Fruit fly (Drosophila melanogaster) whole organism, embryonic: Measurements from ENCODE around the gene CG1999.

Experiments
- Abd-B ChIP-seq: fragments of 200-800 bp; sonication (Bioruptor generic); optimal IDR thresholded peaks from 2 replicates; lab custom pipeline; 2018; ENCODE audit warnings: missing biosample characterization, mild to moderate bottlenecking, missing genetic modification characterization, moderate library complexity
- Adf1 ChIP-seq: fragments of 200-800 bp; sonication (Bioruptor generic); IDR thresholded peaks from 2 replicates; pipeline ENCODE4 v1.3.6; 2022; ENCODE audit warnings: missing biosample characterization, missing genetic modification characterization
- Awh ChIP-seq: fragments of 200-800 bp; sonication (Bioruptor generic); IDR thresholded peaks from 2 replicates; pipeline ENCODE4, ENCODE4 v1.3.6; 2022; ENCODE audit warnings: missing biosample characterization, missing genetic modification characterization
- Bgb ChIP-seq: fragments of 200-800 bp; sonication (Bioruptor generic); IDR thresholded peaks from 2 replicates; pipeline ENCODE4 v1.3.6; 2022; ENCODE audit warnings: missing biosample characterization, missing genetic modification characterization; ENCODE audit not compliant: partially characterized antibody
- BtbVII ChIP-seq: fragments of 200-800 bp; sonication (Bioruptor generic); optimal IDR thresholded peaks from 3 replicates; lab custom pipeline; 2017; ENCODE audit warnings: missing biosample characterization, mild to moderate bottlenecking, missing genetic modification characterization
- CG13296 ChIP-seq: fragments of 200-800 bp; sonication (Bioruptor generic); optimal IDR thresholded peaks from 3 replicates; lab custom pipeline; 2018; ENCODE audit warnings: missing biosample characterization, mild to moderate bottlenecking, missing genetic modification characterization
- CG13894 ChIP-seq: fragments of 200-800 bp; sonication (Bioruptor generic); optimal IDR thresholded peaks from 3 replicates; lab custom pipeline; 2018; ENCODE audit warnings: missing biosample characterization, mild to moderate bottlenecking, missing genetic modification characterization, moderate library complexity
- CG14965 ChIP-seq: fragments of 200-800 bp; sonication (Bioruptor generic); optimal IDR thresholded peaks from 2 replicates; lab custom pipeline; 2016; ENCODE audit warnings: missing biosample characterization, missing genetic modification characterization, borderline replicate concordance
- CG15011 ChIP-seq: fragments of 200-800 bp; sonication (Bioruptor generic); optimal IDR thresholded peaks from 3 replicates; lab custom pipeline; 2018; ENCODE audit warnings: missing biosample characterization, mild to moderate bottlenecking, missing genetic modification characterization
- CG1603 ChIP-seq: fragments of 200-800 bp; sonication (Bioruptor generic); optimal IDR thresholded peaks from 2 replicates; lab custom pipeline; 2019; ENCODE audit warnings: missing biosample characterization, mild to moderate bottlenecking, missing genetic modification characterization, moderate library complexity
- CG17186 ChIP-seq: fragments of 200-800 bp; sonication (Bioruptor generic); optimal IDR thresholded peaks from 3 replicates; lab custom pipeline; 2017; ENCODE audit warnings: missing biosample characterization, missing genetic modification reagents, missing genetic modification characterization
- CG1832 ChIP-seq: fragments of 200-800 bp; sonication (Bioruptor generic); optimal IDR thresholded peaks from 2 replicates; lab custom pipeline; 2017; ENCODE audit warnings: missing biosample characterization, mild to moderate bottlenecking, missing genetic modification characterization, inconsistent platforms
- CG3847 ChIP-seq: fragments of 200-800 bp; sonication (Bioruptor generic); IDR thresholded peaks from 2 replicates; pipeline ENCODE4 v1.3.6; 2022; ENCODE audit warnings: missing biosample characterization, missing genetic modification characterization
- CG6272 ChIP-seq: fragments of 200-800 bp; sonication (Bioruptor generic); IDR thresholded peaks from 2 replicates; pipeline ENCODE4 v1.3.6; 2022; ENCODE audit warnings: missing biosample characterization, missing genetic modification characterization
- CG8281 ChIP-seq: fragments of 200-800 bp; sonication (Bioruptor generic); optimal IDR thresholded peaks from 2 replicates; lab custom pipeline; 2018; ENCODE audit warnings: missing biosample characterization, mild to moderate bottlenecking, missing genetic modification characterization, moderate library complexity
- CG8290 ChIP-seq, 3 experiments: fragments of 200-800 bp; sonication (Bioruptor generic); optimal IDR thresholded peaks; 2 replicates each; lab custom pipeline; 2016 to 2019; ENCODE audit warnings: missing biosample characterization in 3 of 3, missing genetic modification characterization in 3 of 3, mild to moderate bottlenecking in 2 of 3, moderate library complexity in 1 of 3
- CG8944 ChIP-seq: fragments of 200-800 bp; sonication (Bioruptor generic); optimal IDR thresholded peaks from 3 replicates; lab custom pipeline; 2016; ENCODE audit warnings: missing biosample characterization, missing genetic modification characterization
- D ChIP-seq, 2 experiments: fragments of 200-800 bp in 1 of 2; fragments of >200 bp in 1 of 2; sonication (Bioruptor generic) in 1 of 2; optimal IDR thresholded peaks; 2 replicates in 1 of 2; 3 replicates in 1 of 2; lab custom pipeline; 2017; ENCODE audit warnings: mild to moderate bottlenecking in 1 of 2, missing biosample characterization in 1 of 2, missing genetic modification characterization in 1 of 2, missing genetic modification reagents in 1 of 2
- Ets97D ChIP-seq: fragments of 200-800 bp; sonication (Bioruptor generic); optimal IDR thresholded peaks from 3 replicates; lab custom pipeline; 2016; ENCODE audit warnings: missing biosample characterization, missing genetic modification characterization
- Fer2 ChIP-seq: fragments of 200-800 bp; sonication (Bioruptor generic); optimal IDR thresholded peaks from 2 replicates; lab custom pipeline; 2018; ENCODE audit warnings: missing biosample characterization, mild to moderate bottlenecking, missing genetic modification characterization, moderate library complexity
- Gsc ChIP-seq: fragments of 200-800 bp; sonication (Bioruptor generic); IDR thresholded peaks from 2 replicates; pipeline ENCODE4 v1.3.6; 2022; ENCODE audit warnings: missing biosample characterization, missing genetic modification characterization
- HLH54F ChIP-seq: fragments of 200-800 bp; sonication (Bioruptor generic); optimal IDR thresholded peaks from 3 replicates; lab custom pipeline; 2016; ENCODE audit warnings: missing biosample characterization, missing genetic modification characterization
- Med ChIP-seq: fragments of 200-800 bp; sonication (Bioruptor generic); peaks from one replicate; lab custom pipeline; 2016; ENCODE audit warnings: missing biosample characterization, missing genetic modification characterization, mild to moderate bottlenecking, inconsistent platforms, moderate library complexity
- Vsx1 ChIP-seq: fragments of 200-800 bp; sonication (Bioruptor generic); optimal IDR thresholded peaks from 2 replicates; lab custom pipeline; 2017; ENCODE audit warnings: missing biosample characterization, mild to moderate bottlenecking, missing genetic modification characterization, missing genetic modification reagents
- abd-A ChIP-seq: fragments of 200-800 bp; sonication (Bioruptor generic); optimal IDR thresholded peaks from 3 replicates; lab custom pipeline; 2019; ENCODE audit warnings: missing biosample characterization, mild to moderate bottlenecking, missing genetic modification characterization, moderate library complexity
- cg ChIP-seq: fragments of 200-800 bp; sonication (Bioruptor generic); optimal IDR thresholded peaks from 3 replicates; lab custom pipeline; 2019; ENCODE audit warnings: missing biosample characterization, mild to moderate bottlenecking, missing genetic modification characterization, moderate library complexity
- ci ChIP-seq: fragments of 200-800 bp; sonication (Bioruptor generic); IDR thresholded peaks from 3 replicates; pipeline ENCODE4 v1.3.6; 2022; ENCODE audit warnings: missing biosample characterization, missing genetic modification characterization
- corto ChIP-seq: fragments of 200-800 bp; sonication (Bioruptor generic); optimal IDR thresholded peaks from 2 replicates; lab custom pipeline; 2016; ENCODE audit warnings: missing biosample characterization, mild to moderate bottlenecking, missing genetic modification characterization, moderate library complexity
- eve ChIP-seq, 2 experiments: fragments of >200 bp; optimal IDR thresholded peaks; 2 replicates each; lab custom pipeline; 2017; ENCODE audit warnings: missing biosample characterization in 2 of 2, missing genetic modification characterization in 2 of 2
- exex ChIP-seq: fragments of 200-800 bp; sonication (Bioruptor generic); optimal IDR thresholded peaks from 4 replicates; lab custom pipeline; 2018; ENCODE audit warnings: missing biosample characterization, mild to moderate bottlenecking, missing genetic modification characterization, moderate library complexity
- grn ChIP-seq: fragments of 200-800 bp; sonication (Bioruptor generic); optimal IDR thresholded peaks from 3 replicates; lab custom pipeline; 2017; ENCODE audit warnings: missing biosample characterization, missing genetic modification characterization
- gt ChIP-seq: fragments of 200-800 bp; sonication (Bioruptor generic); IDR thresholded peaks from 2 replicates; pipeline ENCODE4 v1.3.6; 2022; ENCODE audit warnings: missing biosample characterization, missing genetic modification characterization
- hbn ChIP-seq: fragments of 200-800 bp; sonication (Bioruptor generic); IDR thresholded peaks from 2 replicates; pipeline ENCODE4 v1.3.6; 2022; ENCODE audit warnings: missing biosample characterization, missing genetic modification characterization; ENCODE audit not compliant: partially characterized antibody
- ken ChIP-seq: fragments of 200-800 bp; sonication (Bioruptor generic); IDR thresholded peaks from 3 replicates; pipeline ENCODE4 v1.3.6; 2022; ENCODE audit warnings: missing biosample characterization, missing genetic modification characterization
- kni ChIP-seq: fragments of 200-800 bp; sonication (Bioruptor generic); optimal IDR thresholded peaks from 3 replicates; lab custom pipeline; 2017; ENCODE audit warnings: mild to moderate bottlenecking, missing biosample characterization, missing genetic modification reagents, missing genetic modification characterization
- lola ChIP-seq, 3 experiments: fragments of >200 bp in 2 of 3; fragments of 200-800 bp in 1 of 3; sonication (Bioruptor generic) in 1 of 3; optimal IDR thresholded peaks; 2 replicates each; lab custom pipeline; 2017 to 2019; ENCODE audit warnings: missing biosample characterization in 3 of 3, missing genetic modification characterization in 3 of 3, mild to moderate bottlenecking in 1 of 3, moderate library complexity in 1 of 3
- odd ChIP-seq: fragments of 200-800 bp; sonication (Bioruptor generic); optimal IDR thresholded peaks from 2 replicates; lab custom pipeline; 2017; ENCODE audit warnings: missing biosample characterization, mild to moderate bottlenecking, missing genetic modification characterization
- pfk ChIP-seq: fragments of 200-800 bp; sonication (Bioruptor generic); optimal IDR thresholded peaks from 2 replicates; lab custom pipeline; 2018; ENCODE audit warnings: missing biosample characterization, mild to moderate bottlenecking, missing genetic modification characterization, moderate library complexity
- run ChIP-seq: fragments of 200-800 bp; sonication (Bioruptor generic); optimal IDR thresholded peaks from 3 replicates; lab custom pipeline; 2018; ENCODE audit warnings: missing biosample characterization, mild to moderate bottlenecking, missing genetic modification characterization
- sc ChIP-seq, 3 experiments: fragments of >200 bp in 2 of 3; fragments of 200-800 bp in 1 of 3; sonication (Bioruptor generic) in 1 of 3; optimal IDR thresholded peaks; 2 replicates in 2 of 3; 3 replicates in 1 of 3; lab custom pipeline; 2017; ENCODE audit warnings: mild to moderate bottlenecking in 1 of 3, missing biosample characterization in 1 of 3, missing genetic modification characterization in 1 of 3, missing genetic modification reagents in 1 of 3
- shn ChIP-seq: fragments of 200-800 bp; sonication (Bioruptor generic); optimal IDR thresholded peaks from 3 replicates; lab custom pipeline; 2016; ENCODE audit warnings: missing biosample characterization, missing genetic modification characterization
- sr ChIP-seq: fragments of 200-800 bp; sonication (Bioruptor generic); IDR thresholded peaks from 3 replicates; pipeline ENCODE4 v1.3.6; 2022; ENCODE audit warnings: missing biosample characterization, missing genetic modification characterization
- twi ChIP-seq: fragments of 200-800 bp; optimal IDR thresholded peaks from 2 replicates; lab custom pipeline; 2019; ENCODE audit warnings: missing biosample characterization, mild to moderate bottlenecking, missing genetic modification characterization, moderate library complexity

The CG1999 gene

DNA sequence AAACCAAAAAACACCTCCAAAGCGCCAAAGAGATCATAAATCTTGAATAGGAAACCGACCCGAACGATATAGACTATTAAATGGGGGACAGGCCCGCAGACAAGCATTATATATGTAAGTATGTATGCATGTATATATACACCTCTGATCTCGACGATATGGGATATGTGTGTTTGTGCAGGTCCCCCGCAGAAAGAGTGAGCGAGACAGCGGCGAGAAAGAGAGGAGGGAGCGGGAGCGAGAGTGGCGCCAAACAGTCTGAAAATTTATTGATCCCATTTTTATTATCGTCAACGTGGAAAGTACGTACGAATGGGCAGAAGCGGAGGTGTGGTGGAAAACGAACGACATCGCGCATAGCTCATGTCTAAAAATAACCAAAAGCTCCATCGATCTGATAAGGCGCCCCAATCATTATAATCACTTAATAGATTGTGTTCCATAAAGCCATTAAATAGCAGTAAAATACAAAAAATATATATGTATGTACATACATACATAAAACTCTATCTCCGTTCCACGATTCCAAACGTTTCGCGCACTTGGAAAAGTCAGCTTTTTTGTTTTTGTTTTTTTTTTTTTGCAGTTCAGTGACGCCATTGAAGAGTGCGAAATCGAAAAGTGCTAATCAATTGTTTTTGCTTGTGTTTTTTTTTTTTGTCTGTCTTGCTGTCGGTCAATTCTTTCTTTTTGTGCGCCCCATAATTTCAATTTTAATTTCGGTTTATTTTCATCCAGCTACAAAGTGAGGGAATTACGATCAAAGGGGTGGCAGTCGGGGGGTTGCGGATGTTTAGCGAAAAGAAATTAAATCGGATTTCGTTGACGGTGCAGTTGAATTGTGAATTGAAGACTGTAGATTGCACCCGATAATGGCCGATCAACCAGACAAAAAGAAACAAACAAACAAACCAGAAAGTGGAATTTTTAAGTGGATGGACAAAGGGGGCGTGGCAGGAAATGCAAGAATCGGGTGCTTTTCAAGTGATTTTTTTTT is 41.1 kb upstream of the CG1999 start (continued):
- peak; percentile 2 for TF ChIP-seq run (tag; lab: Kevin White, UChicago)
- TF ChIP-seq CG13894 (tag; lab: Kevin White, UChicago) = peak; percentile 67
- TF ChIP-seq sr = 0 out of 3 replicates have a peak, but pooled peaks have one; percentile 49
- TF ChIP-seq CG8290 (GFP tag; optimal IDR thresholded peaks at IDR 0.05; lab: Kevin White, UChicago) = peak; percentile 12
- no peak for TF ChIP-seq CG8290 (tag; optimal IDR thresholded peaks at IDR 0.05; lab: Kevin White, UChicago)
- peak; percentile 11; the same call in 1 of the 2 replicates for TF ChIP-seq Bgb (GFP tag; lab: Robert Waterston, UW)
- peak; percentile 22 for TF ChIP-seq corto
- peak; percentile 11 for TF ChIP-seq BtbVII (GFP tag; lab: Kevin White, UChicago)
- TF ChIP-seq abd-A (tag; lab: Kevin White, UChicago) = peak; percentile 68
- TF ChIP-seq Med (GFP tag; lab: Kevin White, UChicago) = peak; percentile 95
- peak; percentile 19 for TF ChIP-seq odd (GFP tag; lab: Kevin White, UChicago)
- TF ChIP-seq pfk (GFP tag; lab: Kevin White, UChicago) = peak; percentile 61
- 0 out of 2 replicates have a peak, but pooled peaks have one; percentile 17 for TF ChIP-seq Adf1 (GFP tag; lab: Robert Waterston, UW)
- TF ChIP-seq Vsx1 (GFP tag; lab: Kevin White, UChicago) = no peak
- peak; percentile 92 for TF ChIP-seq exex
- no peak for TF ChIP-seq CG15011 (GFP tag; lab: Kevin White, UChicago)
- peak; percentile 20 for TF ChIP-seq Abd-B (GFP tag; lab: Kevin White, UChicago)
- no peak for TF ChIP-seq CG13296 (GFP tag; lab: Kevin White, UChicago)
- TF ChIP-seq CG14965 (GFP tag; lab: Kevin White, UChicago) = no peak
- no peak for TF ChIP-seq CG17186 (GFP tag; lab: Kevin White, UChicago)
- peak; percentile 43 for TF ChIP-seq shn (GFP tag; lab: Kevin White, UChicago)
- TF ChIP-seq CG1832 (GFP tag; lab: Kevin White, UChicago) = peak; percentile 63
- peak in 1 of 2 experiments; percentile 29 for TF ChIP-seq eve (GFP tag; optimal IDR thresholded peaks at IDR 0.05; lab: Kevin White, UChicago)
- TF ChIP-seq Awh (GFP tag; lab: Robert Waterston, UW) = 0 out of 2 replicates have a peak, but pooled peaks have one; percentile 14

DNA sequence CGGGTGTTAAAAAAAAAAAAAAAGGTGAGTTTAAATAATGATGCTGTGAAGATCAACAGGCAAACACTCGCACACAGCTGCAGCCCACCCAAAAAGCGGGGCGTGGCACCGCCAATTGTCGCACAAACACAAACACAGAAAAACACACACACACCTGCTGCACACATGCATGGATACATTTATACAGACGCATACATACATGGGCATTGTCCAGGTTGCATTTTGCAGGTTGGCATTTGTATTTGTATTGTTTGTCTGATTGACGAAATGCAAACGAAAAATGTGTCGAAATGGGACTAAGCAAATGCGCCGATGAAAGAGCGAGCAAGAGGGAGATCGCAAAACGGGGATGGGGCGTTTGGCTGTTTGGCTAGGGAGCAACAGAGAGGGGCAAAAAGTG is 40.1 kb upstream of the CG1999 start:
- TF ChIP-seq ci (GFP tag; lab: Robert Waterston, UW) (peak; percentile 20; the same call in 1 of the 3 replicates), Fer2 (tag; lab: Kevin White, UChicago) (no peak), Med (GFP tag; lab: Kevin White, UChicago) (peak; percentile 38), kni (GFP tag; lab: Kevin White, UChicago) (peak; percentile 20), CG8281 (tag; lab: Kevin White, UChicago) (peak; percentile 52), gt (GFP tag; lab: Robert Waterston, UW) (no peak), hbn (GFP tag; lab: Robert Waterston, UW) (no peak), ken (GFP tag; lab: Robert Waterston, UW) (no peak), sc (optimal IDR thresholded peaks at IDR 0.05; lab: Kevin White, UChicago) (no peak), sc (GFP tag; optimal IDR thresholded peaks at IDR 0.05; lab: Kevin White, UChicago) (no peak), D (optimal IDR thresholded peaks at IDR 0.05; lab: Kevin White, UChicago) (peak; percentile 51), D (GFP tag; optimal IDR thresholded peaks at IDR 0.05; lab: Kevin White, UChicago) (no peak), Ets97D (GFP tag; lab: Kevin White, UChicago) (no peak), grn (GFP tag; lab: Kevin White, UChicago) (no peak), CG3847 (GFP tag; lab: Robert Waterston, UW) (no peak), lola (GFP tag; optimal IDR thresholded peaks at IDR 0.05; lab: Kevin White, UChicago) (no peak), CG6272 (no peak), cg (GFP tag; lab: Kevin White, UChicago) (peak; percentile 60), Gsc (no peak), CG1603 (tag; lab: Kevin White, UChicago) (peak; percentile 22), CG8944 (GFP tag; lab: Kevin White, UChicago) (no peak), HLH54F (GFP tag; lab: Kevin White, UChicago) (no peak), twi (tag; lab: Kevin White, UChicago) (peak; percentile 24)
- TF ChIP-seq, all 482 proteins: peak for 8
